Worm (Caenorhabditis elegans) whole organism, L1 larva: Measurements from ENCODE around the gene C17E7.13.

Source experiments
- C04F5.9 ChIP-seq: sonication (generic microtip); optimal IDR thresholded peaks from 2 replicates; lab custom pipeline; 2016; ENCODE audit warnings: missing genetic modification characterization, missing compliant biosample characterization
- aha-1 ChIP-seq: fragments of 150-350 bp; optimal IDR thresholded peaks from 2 replicates; lab custom pipeline; 2014; ENCODE audit warnings: missing biosample characterization, missing genetic modification characterization
- alr-1 ChIP-seq: fragments of 200-800 bp; sonication (Bioruptor generic); optimal IDR thresholded peaks from 2 replicates; lab custom pipeline; 2018; ENCODE audit warnings: borderline replicate concordance, mild to moderate bottlenecking, missing genetic modification characterization, missing compliant biosample characterization
- aly-2 ChIP-seq: fragments of 150-350 bp; optimal IDR thresholded peaks from 2 replicates; lab custom pipeline; 2014; ENCODE audit warnings: missing biosample characterization, missing genetic modification characterization
- blmp-1 ChIP-seq: fragments of 150-350 bp; optimal IDR thresholded peaks from 2 replicates; lab custom pipeline; 2014; ENCODE audit warnings: missing biosample characterization, missing genetic modification characterization
- ceh-63 ChIP-seq: fragments of 200-800 bp; sonication (Bioruptor generic); optimal IDR thresholded peaks from 2 replicates; lab custom pipeline; 2018; ENCODE audit warnings: mild to moderate bottlenecking, missing genetic modification characterization, missing compliant biosample characterization
- ceh-8 ChIP-seq: fragments of 200-800 bp; sonication (Bioruptor generic); optimal IDR thresholded peaks from 2 replicates; lab custom pipeline; 2018; ENCODE audit warnings: mild to moderate bottlenecking, missing genetic modification characterization, moderate library complexity, missing compliant biosample characterization
- dsc-1 ChIP-seq: sonication (generic microtip); optimal IDR thresholded peaks from 2 replicates; lab custom pipeline; 2016; ENCODE audit warnings: mild to moderate bottlenecking, missing genetic modification characterization, missing compliant biosample characterization
- efl-1 ChIP-seq, 4 experiments: fragments of 150-350 bp; optimal IDR thresholded peaks in 3 of 4; peaks in 1 of 4; 1 replicate in 1 of 4; 2 replicates in 3 of 4; lab custom pipeline; 2014; ENCODE audit warnings: missing biosample characterization in 2 of 4, missing genetic modification characterization in 2 of 4, missing genetic modification reagents in 2 of 4
- elt-3 ChIP-seq, 6 experiments: fragments of 150-350 bp in 1 of 6; sonication (generic microtip); optimal IDR thresholded peaks; 2 replicates each; lab custom pipeline; 2017 to 2018; ENCODE audit warnings: missing biosample characterization in 6 of 6, missing genetic modification characterization in 6 of 6, inconsistent platforms in 1 of 6
- ets-5 ChIP-seq: fragments of 200-800 bp; sonication (Bioruptor generic); IDR thresholded peaks from 2 replicates; pipeline ENCODE4 v1.3.6; 2022; ENCODE audit warnings: missing genetic modification characterization, missing compliant biosample characterization
- fkh-10 ChIP-seq: sonication (generic microtip); optimal IDR thresholded peaks from 2 replicates; lab custom pipeline; 2017; ENCODE audit warnings: missing biosample characterization, missing genetic modification reagents, missing genetic modification characterization
- fkh-4 ChIP-seq: sonication (generic microtip); optimal IDR thresholded peaks from 2 replicates; lab custom pipeline; 2016; ENCODE audit warnings: missing compliant biosample characterization, missing genetic modification characterization, borderline replicate concordance
- fkh-8 ChIP-seq: sonication (generic microtip); optimal IDR thresholded peaks from 2 replicates; lab custom pipeline; 2016; ENCODE audit warnings: mild to moderate bottlenecking, missing genetic modification characterization, missing compliant biosample characterization
- irx-1 ChIP-seq: sonication (generic microtip); optimal IDR thresholded peaks from 2 replicates; lab custom pipeline; 2016; ENCODE audit warnings: missing genetic modification characterization, missing compliant biosample characterization
- lin-14 ChIP-seq: fragments of 200-800 bp; sonication (Bioruptor generic); optimal IDR thresholded peaks from 2 replicates; lab custom pipeline; 2018; ENCODE audit warnings: mild to moderate bottlenecking, missing genetic modification characterization, moderate library complexity, missing compliant biosample characterization
- lin-35 ChIP-seq, 2 experiments: fragments of 150-350 bp; optimal IDR thresholded peaks; 2 replicates each; lab custom pipeline; 2014; ENCODE audit warnings: missing biosample characterization in 2 of 2, missing genetic modification characterization in 2 of 2, missing genetic modification reagents in 2 of 2
- mef-2 ChIP-seq: fragments of 150-350 bp; optimal IDR thresholded peaks from 2 replicates; lab custom pipeline; 2014; ENCODE audit warnings: missing biosample characterization, missing genetic modification characterization
- mep-1 ChIP-seq: fragments of 150-350 bp; optimal IDR thresholded peaks from 2 replicates; lab custom pipeline; 2014; ENCODE audit warnings: missing biosample characterization, missing genetic modification characterization
- nhr-11 ChIP-seq: fragments of 150-350 bp; optimal IDR thresholded peaks from 2 replicates; lab custom pipeline; 2014; ENCODE audit warnings: missing biosample characterization, missing genetic modification characterization
- nhr-19 ChIP-seq: fragments of 200-800 bp; sonication (Bioruptor generic); conservative IDR thresholded peaks from 2 replicates; pipeline ENCODE4 v1.3.6; 2022; ENCODE audit warnings: missing genetic modification characterization, missing compliant biosample characterization
- nhr-20 ChIP-seq: sonication (generic microtip); optimal IDR thresholded peaks from 2 replicates; lab custom pipeline; 2016; ENCODE audit warnings: mild to moderate bottlenecking, missing genetic modification characterization, missing compliant biosample characterization
- nhr-237 ChIP-seq: fragments of 150-350 bp; optimal IDR thresholded peaks from 2 replicates; lab custom pipeline; 2014; ENCODE audit warnings: missing biosample characterization, missing genetic modification characterization
- nhr-28 ChIP-seq: fragments of 150-350 bp; optimal IDR thresholded peaks from 2 replicates; lab custom pipeline; 2014; ENCODE audit warnings: missing biosample characterization, missing genetic modification characterization
- nhr-71 ChIP-seq: sonication (generic microtip); optimal IDR thresholded peaks from 2 replicates; lab custom pipeline; 2016; ENCODE audit warnings: mild to moderate bottlenecking, missing genetic modification characterization, moderate library complexity, missing compliant biosample characterization
- nhr-84 ChIP-seq: sonication (generic microtip); optimal IDR thresholded peaks from 2 replicates; lab custom pipeline; 2017; ENCODE audit warnings: missing biosample characterization, missing genetic modification characterization
- nhr-85 ChIP-seq: sonication (generic microtip); peaks from one replicate; lab custom pipeline; 2016; ENCODE audit warnings: missing genetic modification characterization, inconsistent platforms, missing compliant biosample characterization
- pag-3 ChIP-seq: sonication (generic microtip); optimal IDR thresholded peaks from 2 replicates; lab custom pipeline; 2017; ENCODE audit warnings: missing genetic modification characterization, mild to moderate bottlenecking, missing compliant biosample characterization, antibody characterized with exemption, borderline replicate concordance; ENCODE audit not compliant: insufficient read depth
- pax-3 ChIP-seq: fragments of 200-800 bp; sonication (Bioruptor generic); optimal IDR thresholded peaks from 2 replicates; lab custom pipeline; 2018; ENCODE audit warnings: mild to moderate bottlenecking, missing genetic modification characterization, moderate library complexity, missing compliant biosample characterization
- pqm-1 ChIP-seq: sonication (generic microtip); optimal IDR thresholded peaks from 3 replicates; lab custom pipeline; 2017; ENCODE audit warnings: missing biosample characterization, missing genetic modification characterization
- rnt-1 ChIP-seq: sonication (generic microtip); optimal IDR thresholded peaks from 2 replicates; lab custom pipeline; 2016; ENCODE audit warnings: mild to moderate bottlenecking, missing genetic modification characterization, moderate library complexity, missing compliant biosample characterization
- skn-1 ChIP-seq: fragments of 150-350 bp; optimal IDR thresholded peaks from 2 replicates; lab custom pipeline; 2014; ENCODE audit warnings: missing biosample characterization, missing genetic modification characterization
- sptf-1 ChIP-seq: fragments of 150-350 bp; optimal IDR thresholded peaks from 2 replicates; lab custom pipeline; 2014; ENCODE audit warnings: missing biosample characterization, missing genetic modification characterization
- sup-37 ChIP-seq: fragments of 200-800 bp; sonication (Bioruptor generic); optimal IDR thresholded peaks from 2 replicates; lab custom pipeline; 2018; ENCODE audit warnings: mild to moderate bottlenecking, missing genetic modification characterization, missing compliant biosample characterization
- swsn-7 ChIP-seq: sonication (generic microtip); optimal IDR thresholded peaks from 2 replicates; lab custom pipeline; 2016; ENCODE audit warnings: missing genetic modification characterization, missing compliant biosample characterization
- tlp-1 ChIP-seq: fragments of 150-350 bp; optimal IDR thresholded peaks from 2 replicates; lab custom pipeline; 2014; ENCODE audit warnings: missing biosample characterization, missing genetic modification characterization
- unc-130 ChIP-seq: fragments of 150-350 bp; optimal IDR thresholded peaks from 2 replicates; lab custom pipeline; 2017; ENCODE audit warnings: missing biosample characterization, missing genetic modification characterization, inconsistent platforms
- unc-62 ChIP-seq: fragments of 150-350 bp; optimal IDR thresholded peaks from 2 replicates; lab custom pipeline; 2014; ENCODE audit warnings: missing biosample characterization, missing genetic modification reagents, missing genetic modification characterization
- zip-4 ChIP-seq: fragments of 200-800 bp; sonication (Bioruptor generic); optimal IDR thresholded peaks from 2 replicates; lab custom pipeline; 2018; ENCODE audit warnings: mild to moderate bottlenecking, missing genetic modification characterization, moderate library complexity, missing compliant biosample characterization
- ztf-11 ChIP-seq, 2 experiments: sonication (generic microtip); optimal IDR thresholded peaks; 2 replicates each; lab custom pipeline; 2016 to 2017; ENCODE audit warnings: missing genetic modification characterization in 2 of 2, missing biosample characterization in 1 of 2, missing compliant biosample characterization in 1 of 2
- ztf-4 ChIP-seq: fragments of 150-350 bp; optimal IDR thresholded peaks from 2 replicates; lab custom pipeline; 2014; ENCODE audit warnings: missing biosample characterization, missing genetic modification characterization

Gene C17E7.13

DNA sequence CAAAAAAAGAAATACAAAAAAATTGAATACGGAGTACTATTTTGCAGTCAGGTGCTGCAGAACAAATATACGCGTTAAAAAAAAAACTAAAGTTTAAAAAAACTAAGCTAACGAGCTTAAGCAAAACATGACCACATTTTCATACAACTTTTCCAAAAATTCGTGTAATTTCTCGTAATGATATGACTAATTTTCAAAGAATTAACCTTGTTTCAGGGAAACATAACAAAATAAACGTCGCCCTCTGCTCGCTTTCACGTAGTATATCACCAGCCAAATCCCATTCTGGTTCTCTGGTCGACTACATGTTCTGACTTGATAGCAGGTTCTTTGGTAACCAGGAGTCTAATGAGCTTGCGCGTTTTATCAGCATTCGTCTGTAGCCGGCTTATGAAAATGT lies 18.7 kb downstream of the C17E7.13 start (continued):
- TF ChIP-seq aha-1 = no peak
- no peak for TF ChIP-seq blmp-1
- no peak for TF ChIP-seq pqm-1 (tag; lab: Kevin White, UChicago)
- TF ChIP-seq ceh-63 (GFP tag; lab: Kevin White, UChicago) = no peak
- peak; percentile 10 for TF ChIP-seq ceh-8 (GFP tag; lab: Kevin White, UChicago)
- TF ChIP-seq C04F5.9 (tag; lab: Kevin White, UChicago) = no peak
- no peak for TF ChIP-seq zip-4 (GFP tag; lab: Kevin White, UChicago)
- TF ChIP-seq nhr-19 (GFP tag; lab: Robert Waterston, UW) = no peak
- no peak for TF ChIP-seq nhr-85 (tag; lab: Kevin White, UChicago)
- TF ChIP-seq fkh-4 (tag; lab: Kevin White, UChicago) = peak; percentile 18
- TF ChIP-seq irx-1 (tag; lab: Kevin White, UChicago) = peak; percentile 22
- TF ChIP-seq sptf-1 (tag; lab: Kevin White, UChicago) = no peak
- TF ChIP-seq fkh-8 (tag; lab: Kevin White, UChicago) = peak; percentile 99
- TF ChIP-seq fkh-10 (GFP tag; lab: Kevin White, UChicago) = no peak
- TF ChIP-seq sup-37 (GFP tag; lab: Kevin White, UChicago) = no peak
- peak; percentile 37 for TF ChIP-seq lin-14 (GFP tag; lab: Kevin White, UChicago)
- TF ChIP-seq pax-3 = peak; percentile 72
- TF ChIP-seq unc-130 (tag; lab: Kevin White, UChicago) = no peak
- no peak for TF ChIP-seq ztf-11 (tag; optimal IDR thresholded peaks at IDR 0.05; lab: Kevin White, UChicago)
- TF ChIP-seq pag-3 (tag; lab: Kevin White, UChicago) = no peak
- TF ChIP-seq dsc-1 (tag; lab: Kevin White, UChicago) = peak; percentile 98
- TF ChIP-seq nhr-84 (tag; lab: Kevin White, UChicago) = no peak
- no peak for TF ChIP-seq ets-5 (GFP tag; lab: Robert Waterston, UW)
- TF ChIP-seq lin-35 (GFP tag; optimal IDR thresholded peaks at IDR 0.05; lab: Kevin White, UChicago) = no peak
- no peak for TF ChIP-seq nhr-28
- TF ChIP-seq ztf-4 = peak; percentile 63
- no peak for TF ChIP-seq rnt-1 (tag; lab: Kevin White, UChicago)
- TF ChIP-seq alr-1 (tag; lab: Kevin White, UChicago) = no peak
- TF ChIP-seq tlp-1 (tag; lab: Kevin White, UChicago) = no peak
- peak; percentile 48 for TF ChIP-seq mef-2
- TF ChIP-seq nhr-71 (tag; lab: Kevin White, UChicago) = peak; percentile 91
- no peak for TF ChIP-seq skn-1 (tag; lab: Kevin White, UChicago)
- peak; percentile 76 for TF ChIP-seq nhr-11
- TF ChIP-seq mep-1 (tag; lab: Kevin White, UChicago) = peak; percentile 8
- no peak for TF ChIP-seq elt-3 (tag; optimal IDR thresholded peaks at IDR 0.05; lab: Kevin White, UChicago)

DNA sequence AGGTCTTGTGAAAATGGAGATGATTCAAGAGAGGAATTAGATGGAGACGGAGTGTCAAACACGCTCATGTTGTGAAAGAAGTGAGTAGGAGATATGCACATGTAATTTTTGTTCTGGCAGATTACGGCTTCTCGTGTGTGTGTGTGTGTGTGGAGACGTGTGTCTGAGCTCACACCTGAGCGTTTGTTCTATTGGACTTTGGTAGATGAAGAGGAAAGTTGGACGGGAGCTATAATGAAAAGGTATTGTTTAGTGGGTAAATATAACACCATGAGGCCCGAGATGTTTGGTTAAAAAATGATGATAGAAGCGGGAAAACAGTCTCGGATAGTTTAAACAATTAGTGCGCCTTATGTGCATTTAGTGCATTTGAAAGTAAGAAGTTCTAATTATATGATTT lies 20.2 kb downstream of the C17E7.13 start, which contains the start of gene nhr-157:
nhr-157 (minus strand) TSS at position 101 of the 400 bp plus-strand sequence.
- TF ChIP-seq fkh-8 (tag; lab: Kevin White, UChicago) (peak; percentile 47), nhr-20 (tag; lab: Kevin White, UChicago) (no peak), ztf-11 (tag; optimal IDR thresholded peaks at IDR 0.05; lab: Kevin White, UChicago) (no peak)
- TF ChIP-seq, all 84 proteins: peak for 1

DNA sequence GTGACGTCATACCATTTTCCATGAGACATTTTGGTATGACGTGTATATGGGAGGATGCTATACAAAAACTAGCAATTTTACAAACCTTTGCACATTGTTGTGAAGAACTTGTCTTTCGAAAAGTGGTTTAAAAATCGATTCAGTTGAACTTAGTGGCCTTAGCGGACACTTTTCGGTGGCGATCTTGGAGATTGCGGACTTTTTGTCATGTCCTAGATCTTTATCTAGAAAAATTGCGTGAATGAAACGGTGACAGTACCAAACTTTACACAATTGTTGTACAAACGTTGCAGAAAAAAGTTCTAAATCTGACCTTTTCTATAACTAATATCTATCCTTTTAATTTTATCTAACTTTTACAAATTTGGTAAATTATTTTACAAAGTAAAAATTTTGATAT lies 23.8 kb downstream of the C17E7.13 start:
- TF ChIP-seq irx-1 (tag; lab: Kevin White, UChicago) (no peak), efl-1 (optimal IDR thresholded peaks at IDR 0.05; lab: Kevin White, UChicago) (no peak), efl-1 (GFP tag; optimal IDR thresholded peaks at IDR 0.05 in 1 of 2; lab: Kevin White, UChicago) (no peak), nhr-237 (tag; lab: Kevin White, UChicago) (no peak), unc-62 (GFP tag; lab: Kevin White, UChicago) (no peak), blmp-1 (no peak), swsn-7 (tag; lab: Kevin White, UChicago) (no peak), aly-2 (no peak)
